Fruit fly (Drosophila melanogaster): ENCODE results near the gene Cdk2.
A peak's percentile ranks its signal among the peaks of the same experiment; 100 is the strongest.

Cdk2 gene

DNA sequence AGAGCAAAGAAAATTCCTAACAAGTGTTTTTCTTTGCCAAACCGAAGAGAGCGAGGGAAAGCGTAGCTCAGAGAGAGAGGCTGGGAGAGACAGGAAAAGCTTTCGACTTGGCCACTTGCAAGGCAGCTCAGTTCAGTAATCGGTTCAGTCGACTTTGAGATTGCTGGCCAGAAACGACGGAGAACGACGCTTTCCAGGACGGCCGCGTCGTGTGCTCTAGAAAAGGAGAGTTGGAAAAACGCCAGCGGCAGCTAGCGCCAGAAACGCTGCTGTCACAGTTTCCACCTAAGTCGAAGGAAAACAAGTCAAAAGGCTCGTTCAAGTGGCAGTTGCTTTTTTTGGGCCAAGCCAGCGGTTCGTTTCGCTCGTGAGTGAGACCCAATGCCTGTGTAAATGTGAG lies 4.5 kb downstream of the Cdk2 start, which contains the start of gene CG42322:
Gene CG42322 (plus strand): TSS at position 138 of the 400 bp plus-strand sequence.
- TF ChIP-seq ss (GFP tag; optimal IDR thresholded peaks at IDR 0.05) (no peak), CG8119 (GFP tag; IDR thresholded peaks at IDR 0.05) (peak; percentile 16; the same call in 1 of the 3 replicates), CG4318 (GFP tag; optimal IDR thresholded peaks at IDR 0.05) (no peak)

DNA sequence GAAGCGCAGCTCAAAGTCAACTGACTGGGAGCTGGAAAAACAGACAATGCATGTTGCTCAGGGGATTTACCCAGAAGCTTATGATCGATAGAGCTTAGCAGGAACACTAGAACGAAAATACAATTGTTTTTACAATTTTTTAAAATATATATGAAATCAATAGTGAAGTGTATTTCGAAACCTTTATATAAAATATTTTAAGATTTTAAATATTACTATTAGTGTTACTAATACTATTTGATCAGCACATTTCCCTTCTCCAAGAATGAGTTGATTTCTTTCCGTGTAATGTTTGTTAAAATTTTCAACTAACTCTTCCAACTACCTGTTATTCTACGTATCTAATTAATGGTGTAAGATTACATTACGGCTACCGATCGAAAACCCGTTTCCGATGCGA lies 8.3 kb downstream of the Cdk2 start, which contains the start of gene CG31199:
Gene CG31199 (minus strand): TSS at position 101 of the 400 bp plus-strand sequence.
- TF ChIP-seq net (GFP tag; optimal IDR thresholded peaks at IDR 0.05) (no peak), acj6 (GFP tag; optimal IDR thresholded peaks at IDR 0.05) (no peak), esn (GFP tag; optimal IDR thresholded peaks at IDR 0.05) (no peak), CG11762 (GFP tag; optimal IDR thresholded peaks at IDR 0.05; ENCODE audit: insufficient read depth) (no peak), Hr39 (GFP tag; optimal IDR thresholded peaks at IDR 0.05) (no peak), Sox102F (GFP tag; optimal IDR thresholded peaks at IDR 0.05) (no peak), CG34406 (GFP tag; optimal IDR thresholded peaks at IDR 0.05) (no peak), CG4318 (GFP tag; optimal IDR thresholded peaks at IDR 0.05) (no peak)

DNA sequence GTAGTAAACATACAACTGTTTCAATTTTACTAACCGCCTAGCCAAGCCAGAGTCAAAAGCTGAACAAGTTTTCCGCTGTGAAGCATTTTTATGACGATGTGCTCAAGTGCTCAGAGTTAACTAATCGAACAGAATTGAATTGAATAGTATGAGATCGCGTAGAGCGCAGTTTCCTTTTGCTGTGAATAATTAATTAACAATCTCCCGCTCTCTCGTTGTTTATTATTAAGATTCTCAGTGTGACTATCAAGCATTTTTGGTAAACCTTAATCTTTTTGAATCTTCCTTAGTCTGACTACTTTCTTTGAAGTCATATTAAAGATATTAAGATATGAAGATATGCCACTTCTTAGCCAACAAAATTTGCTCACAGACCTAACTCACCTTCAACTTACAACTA lies 9.8 kb downstream of the Cdk2 start, which contains the start of gene CG31200:
Gene CG31200 (minus strand): TSS at position 101 of the 400 bp plus-strand sequence.
- no peak for TF ChIP-seq CG16779 (tag; optimal IDR thresholded peaks at IDR 0.05)
- TF ChIP-seq fkh (GFP tag; optimal IDR thresholded peaks at IDR 0.05), result no peak
- no peak for TF ChIP-seq achi (GFP tag; optimal IDR thresholded peaks at IDR 0.05)
- no peak for TF ChIP-seq topi (GFP tag; optimal IDR thresholded peaks at IDR 0.05)
- TF ChIP-seq Lpt (GFP tag; optimal IDR thresholded peaks at IDR 0.05), result no peak
- TF ChIP-seq ss (GFP tag; optimal IDR thresholded peaks at IDR 0.05), result no peak
- TF ChIP-seq svp (GFP tag), result no peak

DNA sequence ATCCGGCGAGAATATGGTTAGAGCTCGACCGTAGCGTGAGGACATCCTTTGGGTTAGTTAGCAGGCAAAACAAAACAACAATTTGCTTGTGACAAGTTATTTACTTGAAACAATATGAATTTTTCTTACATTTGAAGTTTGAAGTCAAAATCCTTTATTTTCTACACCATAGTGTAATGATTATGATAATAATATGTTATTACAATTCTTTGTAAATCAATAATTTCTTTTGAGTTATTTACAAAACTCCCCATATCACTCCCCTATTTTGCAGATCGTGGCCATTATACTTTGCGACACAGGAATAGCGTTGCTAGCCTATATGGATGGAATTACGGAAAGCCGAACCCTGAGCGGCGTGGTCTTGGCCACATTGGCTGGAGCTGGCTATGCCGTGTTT lies 13.6 kb downstream of the Cdk2 start, which contains the start of gene Prosalpha4T1:
Gene Prosalpha4T1 (minus strand): TSS at position 101 of the 400 bp plus-strand sequence.
- TF ChIP-seq CG6808 (GFP tag; optimal IDR thresholded peaks at IDR 0.05) (no peak), fd85E (GFP tag; optimal IDR thresholded peaks at IDR 0.05) (no peak), CG3919 (GFP tag; optimal IDR thresholded peaks at IDR 0.05) (no peak), vri (GFP tag; optimal IDR thresholded peaks at IDR 0.05) (no peak), cyc (GFP tag; optimal IDR thresholded peaks at IDR 0.05) (no peak), achi (GFP tag; optimal IDR thresholded peaks at IDR 0.05) (no peak), CG11294 (GFP tag; IDR thresholded peaks at IDR 0.05) (no peak), ss (GFP tag; optimal IDR thresholded peaks at IDR 0.05) (no peak), eg (GFP tag; IDR thresholded peaks at IDR 0.05) (no peak), Hr39 (GFP tag; optimal IDR thresholded peaks at IDR 0.05) (no peak), Blimp-1 (GFP tag; optimal IDR thresholded peaks at IDR 0.05) (no peak), Eip78C (GFP tag) (no peak), CG8319 (GFP tag; optimal IDR thresholded peaks at IDR 0.05) (no peak), pdm3 (GFP tag; optimal IDR thresholded peaks at IDR 0.05) (no peak), CG8119 (GFP tag; IDR thresholded peaks at IDR 0.05) (no peak), CG10631 (GFP tag; optimal IDR thresholded peaks at IDR 0.05) (no peak), Lpt (GFP tag; optimal IDR thresholded peaks at IDR 0.05) (no peak), CG6163 (GFP tag; IDR thresholded peaks at IDR 0.05) (no peak), net (GFP tag; optimal IDR thresholded peaks at IDR 0.05) (no peak)

DNA sequence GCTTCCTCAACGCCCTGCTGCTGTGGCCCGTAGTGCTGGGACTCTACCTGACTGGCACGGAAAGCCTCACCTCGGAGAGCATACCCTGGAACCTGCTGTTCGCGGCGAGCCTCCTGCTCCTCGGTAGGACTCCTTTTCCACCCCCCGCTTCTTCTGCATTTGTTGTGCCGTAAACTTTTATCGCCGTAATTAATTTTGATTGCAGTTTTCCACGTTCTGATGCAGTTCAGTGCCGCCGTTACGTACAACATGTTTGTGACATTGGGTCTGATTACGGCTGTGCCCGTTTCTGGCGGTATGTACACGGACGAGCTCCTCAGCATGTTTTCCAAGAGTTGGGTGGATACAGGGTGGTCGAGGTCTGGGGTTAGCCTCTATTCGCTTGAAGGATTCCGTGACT lies 14.1 kb downstream of the Cdk2 start:
- TF ChIP-seq svp (GFP tag) (no peak), CG8119 (GFP tag; IDR thresholded peaks at IDR 0.05) (no peak), Hr39 (GFP tag; optimal IDR thresholded peaks at IDR 0.05) (no peak), lz (GFP tag; optimal IDR thresholded peaks at IDR 0.05) (no peak), salr (GFP tag; optimal IDR thresholded peaks at IDR 0.05) (no peak), CG15336 (GFP tag; IDR thresholded peaks at IDR 0.05) (no peak), CG6276 (GFP tag; optimal IDR thresholded peaks at IDR 0.05) (no peak), OdsH (GFP tag; optimal IDR thresholded peaks at IDR 0.05) (no peak)

Data from whole organism, prepupa.